Fruit fly (Drosophila melanogaster) whole organism, pupa: ENCODE results near the gene msk.

Source experiments
- CG34367 ChIP-seq: fragments of 200-800 bp; sonication (Bioruptor generic); optimal IDR thresholded peaks from 2 replicates; lab custom pipeline; 2018; ENCODE audit warnings: missing biosample characterization, mild to moderate bottlenecking, missing genetic modification characterization
- CG4496 ChIP-seq: fragments of 200-800 bp; sonication (Bioruptor generic); IDR thresholded peaks from 3 replicates; pipeline ENCODE4 v1.3.6; 2022; ENCODE audit warnings: missing biosample characterization, missing genetic modification characterization

msk gene

dm6 chr3L:8165436-8165835 lies 49.5 kb downstream of the msk start, which contains the start of gene CG13675:
Gene CG13675, minus strand, starts transcription at chr3L:8165518.
- TF ChIP-seq CG34367 (tag; lab: Kevin White, UChicago): no peak
- peak; percentile 44; the same call in 1 of the 3 replicates for TF ChIP-seq CG4496 (GFP tag; lab: Robert Waterston, UW)
